Fruit fly (Drosophila melanogaster) whole organism, pupa: ENCODE data around the gene Or33a.

Experiments used
- CG10348 ChIP-seq: fragments of 200-800 bp; sonication (Bioruptor generic); IDR thresholded peaks from 2 replicates; pipeline ENCODE4 v1.3.6; 2022; ENCODE audit warnings: missing biosample characterization, missing genetic modification characterization
- CG12605 ChIP-seq: fragments of 200-800 bp; sonication (Bioruptor generic); IDR thresholded peaks from 2 replicates; pipeline ENCODE4 v1.3.6; 2022; ENCODE audit warnings: missing biosample characterization, missing genetic modification characterization
- CG13204 ChIP-seq: fragments of 200-800 bp; sonication (Bioruptor generic); optimal IDR thresholded peaks from 2 replicates; lab custom pipeline; 2018; ENCODE audit warnings: missing biosample characterization, mild to moderate bottlenecking, missing genetic modification characterization, moderate library complexity
- CG14655 ChIP-seq: fragments of 200-800 bp; sonication (Bioruptor generic); optimal IDR thresholded peaks from 3 replicates; lab custom pipeline; 2017; ENCODE audit warnings: mild to moderate bottlenecking, missing biosample characterization, missing genetic modification reagents, missing genetic modification characterization
- CG15710 ChIP-seq: fragments of 200-800 bp; sonication (Bioruptor generic); optimal IDR thresholded peaks from 2 replicates; lab custom pipeline; 2018; ENCODE audit warnings: missing biosample characterization, mild to moderate bottlenecking, missing genetic modification characterization, moderate library complexity
- CG17806 ChIP-seq: fragments of 200-800 bp; sonication (Bioruptor generic); optimal IDR thresholded peaks from 2 replicates; lab custom pipeline; 2018; ENCODE audit warnings: missing biosample characterization, mild to moderate bottlenecking, missing genetic modification characterization, moderate library complexity
- CG32121 ChIP-seq: fragments of 200-800 bp; sonication (Bioruptor generic); IDR thresholded peaks from 2 replicates; pipeline ENCODE4 v1.3.6; 2022; ENCODE audit warnings: missing biosample characterization, missing genetic modification characterization
- CG34367 ChIP-seq: fragments of 200-800 bp; sonication (Bioruptor generic); optimal IDR thresholded peaks from 2 replicates; lab custom pipeline; 2018; ENCODE audit warnings: missing biosample characterization, mild to moderate bottlenecking, missing genetic modification characterization
- CG4496 ChIP-seq: fragments of 200-800 bp; sonication (Bioruptor generic); IDR thresholded peaks from 3 replicates; pipeline ENCODE4 v1.3.6; 2022; ENCODE audit warnings: missing biosample characterization, missing genetic modification characterization
- CG8159 ChIP-seq: fragments of 200-800 bp; sonication (Bioruptor generic); optimal IDR thresholded peaks from 3 replicates; lab custom pipeline; 2018; ENCODE audit warnings: missing biosample characterization, mild to moderate bottlenecking, missing genetic modification characterization, moderate library complexity
- CG8301 ChIP-seq: fragments of 200-800 bp; sonication (Bioruptor generic); optimal IDR thresholded peaks from 2 replicates; lab custom pipeline; 2018; ENCODE audit warnings: missing biosample characterization, mild to moderate bottlenecking, missing genetic modification characterization
- CG9948 ChIP-seq: fragments of 200-800 bp; sonication (Bioruptor generic); optimal IDR thresholded peaks from 2 replicates; lab custom pipeline; 2018; ENCODE audit warnings: missing biosample characterization, mild to moderate bottlenecking, missing genetic modification characterization, moderate library complexity
- D1 ChIP-seq: fragments of 200-800 bp; sonication (Bioruptor generic); optimal IDR thresholded peaks from 2 replicates; lab custom pipeline; 2018; ENCODE audit warnings: missing biosample characterization, mild to moderate bottlenecking, missing genetic modification characterization, moderate library complexity
- EcR ChIP-seq: fragments of 200-800 bp; sonication (Bioruptor generic); optimal IDR thresholded peaks from 3 replicates; lab custom pipeline; 2019; ENCODE audit warnings: missing biosample characterization, missing genetic modification characterization, mild to moderate bottlenecking, moderate library complexity, missing genetic modification reagents
- Ets98B ChIP-seq: fragments of 200-800 bp; sonication (Bioruptor generic); IDR thresholded peaks from 2 replicates; pipeline ENCODE4 v1.3.6; 2022; ENCODE audit warnings: missing biosample characterization, missing genetic modification characterization
- Pif1B ChIP-seq: fragments of 200-800 bp; sonication (Bioruptor generic); optimal IDR thresholded peaks from 3 replicates; lab custom pipeline; 2016; ENCODE audit warnings: missing biosample characterization, missing genetic modification characterization
- Snoo ChIP-seq: fragments of 200-800 bp; sonication (Bioruptor generic); optimal IDR thresholded peaks from 3 replicates; lab custom pipeline; 2017; ENCODE audit warnings: missing biosample characterization, mild to moderate bottlenecking, missing genetic modification characterization, inconsistent platforms
- fd96Ca ChIP-seq: fragments of 200-800 bp; sonication (Bioruptor generic); IDR thresholded peaks from 3 replicates; pipeline ENCODE4 v1.3.6; 2022; ENCODE audit warnings: missing biosample characterization, missing genetic modification characterization
- gl ChIP-seq: fragments of 200-800 bp; sonication (Bioruptor generic); optimal IDR thresholded peaks from 2 replicates; lab custom pipeline; 2018; ENCODE audit warnings: missing biosample characterization, mild to moderate bottlenecking, missing genetic modification characterization
- rn ChIP-seq: fragments of 200-800 bp; sonication (Bioruptor generic); IDR thresholded peaks from 2 replicates; pipeline ENCODE4 v1.3.6; 2022; ENCODE audit warnings: missing biosample characterization, missing genetic modification characterization

The Or33a gene

DNA sequence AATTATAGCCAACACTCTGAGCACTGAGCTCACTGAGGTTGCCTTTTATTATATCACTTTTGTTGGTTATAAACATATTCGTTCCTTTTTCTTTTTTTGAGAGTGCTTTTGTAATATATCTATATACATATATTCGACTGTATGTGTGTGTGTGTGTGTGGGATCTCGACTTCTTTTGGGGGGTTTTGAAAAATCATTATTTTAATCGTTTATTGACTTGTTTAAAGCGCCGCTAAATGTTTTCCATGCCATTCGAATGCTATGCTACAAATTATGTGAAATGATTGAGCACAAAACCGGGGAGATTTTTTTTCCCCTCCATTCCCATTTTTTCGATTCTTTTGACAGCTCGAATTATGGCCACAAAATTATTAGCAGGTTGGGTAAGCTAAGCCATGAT, 35.1 kb downstream of the Or33a start:
- TF ChIP-seq CG12605, result no peak
- no peak for TF ChIP-seq Pif1B (GFP tag; lab: Kevin White, UChicago)
- TF ChIP-seq fd96Ca, result no peak
- no peak for TF ChIP-seq D1 (tag; lab: Kevin White, UChicago)
- no peak for TF ChIP-seq EcR (GFP tag; lab: Kevin White, UChicago)
- TF ChIP-seq gl (tag; lab: Kevin White, UChicago), result no peak
- TF ChIP-seq CG34367 (tag; lab: Kevin White, UChicago), result no peak
- no peak for TF ChIP-seq CG15710 (tag; lab: Kevin White, UChicago)
- TF ChIP-seq Snoo, result no peak
- no peak for TF ChIP-seq Ets98B (GFP tag; lab: Robert Waterston, UW)
- no peak for TF ChIP-seq CG17806 (tag; lab: Kevin White, UChicago)
- TF ChIP-seq rn, result no peak
- TF ChIP-seq CG9948, result no peak
- no peak for TF ChIP-seq CG32121
- no peak for TF ChIP-seq CG10348 (GFP tag; lab: Robert Waterston, UW)
- no peak for TF ChIP-seq CG4496 (GFP tag; lab: Robert Waterston, UW)
- no peak for TF ChIP-seq CG13204 (GFP tag; lab: Kevin White, UChicago)
- TF ChIP-seq CG8301, result no peak

DNA sequence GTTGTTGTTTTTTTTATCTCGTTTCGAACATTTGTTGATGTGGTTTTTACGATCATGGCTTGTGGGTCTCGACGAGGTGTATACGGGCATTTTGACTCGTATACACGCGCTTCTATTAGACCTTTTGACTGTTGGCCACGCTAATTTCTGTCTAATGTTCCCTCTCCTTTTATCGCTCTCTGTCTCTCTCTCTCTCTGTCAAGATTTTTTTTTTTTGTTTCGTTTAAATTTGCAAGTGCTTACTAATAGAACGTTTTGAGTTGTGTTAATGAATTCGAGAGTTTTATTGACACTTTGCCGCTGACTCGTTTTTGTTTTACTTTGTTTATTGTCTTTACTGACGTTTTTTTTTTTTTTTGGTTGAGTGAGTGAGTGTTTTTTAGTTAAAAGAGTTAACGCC, 36.0 kb downstream of the Or33a start:
- TF ChIP-seq CG34367 (tag; lab: Kevin White, UChicago), result no peak

- TF ChIP-seq CG13204 (GFP tag; lab: Kevin White, UChicago) (peak; percentile 64), CG14655 (GFP tag; lab: Kevin White, UChicago) (no peak), CG4496 (GFP tag; lab: Robert Waterston, UW) (peak; percentile 73; the same call in 2 of the 3 replicates), Ets98B (GFP tag; lab: Robert Waterston, UW) (peak; percentile 50; the same call in 1 of the 2 replicates), CG34367 (tag; lab: Kevin White, UChicago) (peak; percentile 7), EcR (GFP tag; lab: Kevin White, UChicago) (peak; percentile 67), CG17806 (tag; lab: Kevin White, UChicago) (no peak), CG15710 (tag; lab: Kevin White, UChicago) (no peak), CG10348 (GFP tag; lab: Robert Waterston, UW) (no peak), fd96Ca (0 out of 3 replicates have a peak, but pooled peaks have one; percentile 27), Snoo (peak; percentile 15)
These were observed 36.6 kb downstream of the Or33a start for dm6 chr2L:11970853-11971397.

DNA sequence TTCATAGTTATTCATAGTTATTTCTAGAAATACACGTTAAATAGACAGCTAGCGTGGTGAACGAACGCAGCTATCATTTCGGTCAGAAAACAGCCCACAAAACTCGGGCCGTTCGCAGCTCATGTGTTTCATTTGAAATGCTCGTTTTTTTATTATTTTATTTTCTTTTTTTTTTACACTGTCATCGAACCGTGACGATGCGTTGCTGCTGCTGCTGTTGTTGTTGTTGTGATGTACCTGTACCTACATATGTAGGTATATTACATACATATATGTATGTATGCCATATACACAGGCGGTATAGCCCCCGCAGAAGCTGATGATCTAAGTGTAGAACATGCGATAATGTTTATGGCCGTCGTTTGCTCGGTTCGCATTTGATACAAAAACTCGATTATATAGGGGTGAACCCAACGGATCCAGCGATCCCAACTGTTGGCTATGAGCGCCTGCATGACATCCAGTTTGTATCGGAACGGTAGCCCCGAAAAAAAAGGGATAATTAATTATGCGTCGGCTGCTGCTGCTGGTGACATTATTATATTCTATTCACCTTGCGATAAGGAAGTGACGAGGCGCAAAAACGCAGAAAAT, 38.9 kb downstream of the Or33a start:
- no peak for TF ChIP-seq CG15710 (tag; lab: Kevin White, UChicago)
- no peak for TF ChIP-seq CG12605
- TF ChIP-seq rn, result no peak
- no peak for TF ChIP-seq D1 (tag; lab: Kevin White, UChicago)
- TF ChIP-seq fd96Ca, result no peak
- no peak for TF ChIP-seq CG8301
- TF ChIP-seq CG4496 (GFP tag; lab: Robert Waterston, UW), result no peak
- no peak for TF ChIP-seq CG17806 (tag; lab: Kevin White, UChicago)
- TF ChIP-seq CG8159, result no peak
- TF ChIP-seq CG13204 (GFP tag; lab: Kevin White, UChicago), result no peak
- no peak for TF ChIP-seq gl (tag; lab: Kevin White, UChicago)
- TF ChIP-seq CG34367 (tag; lab: Kevin White, UChicago), result no peak
- TF ChIP-seq CG14655 (GFP tag; lab: Kevin White, UChicago), result no peak
- TF ChIP-seq Snoo, result no peak
- no peak for TF ChIP-seq Pif1B (GFP tag; lab: Kevin White, UChicago)

DNA sequence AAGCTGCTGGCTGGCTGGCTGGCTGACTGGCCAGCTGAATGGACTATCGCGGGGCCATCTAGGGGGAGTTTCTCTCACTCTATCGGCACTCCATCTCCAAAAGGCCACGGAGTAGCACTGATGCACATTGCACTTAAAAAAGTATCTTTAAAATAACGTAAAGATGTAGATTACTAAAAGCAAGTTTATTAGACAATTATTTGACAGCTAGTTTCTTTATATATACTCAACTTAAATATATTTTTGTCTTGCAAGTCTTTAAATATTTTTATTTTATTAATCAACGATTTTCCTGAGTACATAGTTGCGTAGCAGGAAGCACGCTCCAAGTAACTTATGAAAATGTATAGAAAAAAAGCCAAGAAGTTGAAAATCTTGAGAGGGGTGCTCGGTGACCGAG, 42.6 kb downstream of the Or33a start:
- TF ChIP-seq CG34367 (tag; lab: Kevin White, UChicago) (no peak), Pif1B (GFP tag; lab: Kevin White, UChicago) (no peak), CG14655 (GFP tag; lab: Kevin White, UChicago) (peak; percentile 50), CG8159 (no peak), fd96Ca (no peak), EcR (GFP tag; lab: Kevin White, UChicago) (no peak), CG8301 (peak; percentile 17), CG9948 (peak; percentile 12), Snoo (no peak), CG4496 (GFP tag; lab: Robert Waterston, UW) (no peak), CG10348 (GFP tag; lab: Robert Waterston, UW) (no peak)

DNA sequence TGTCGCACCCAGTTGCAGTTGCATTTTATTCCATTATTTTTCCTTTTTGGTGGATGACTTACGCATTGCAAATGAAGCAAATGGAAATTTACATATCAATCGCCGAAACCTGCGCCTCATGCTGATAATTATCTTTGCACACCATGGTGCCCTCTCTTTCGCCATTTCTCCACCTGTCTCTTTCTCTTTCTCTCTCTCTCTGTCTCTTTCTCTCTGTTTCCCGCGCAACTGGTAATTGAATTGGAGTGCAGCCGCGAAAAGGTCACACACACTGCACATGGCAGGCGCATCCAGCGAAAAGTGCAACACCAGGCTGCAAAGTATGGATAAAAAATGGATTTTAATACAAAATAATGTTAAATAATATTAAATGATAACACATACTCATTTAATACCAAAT, 43.4 kb downstream of the Or33a start:
- TF ChIP-seq CG15710 (tag; lab: Kevin White, UChicago), result no peak
- TF ChIP-seq CG10348 (GFP tag; lab: Robert Waterston, UW), result no peak
- TF ChIP-seq CG4496 (GFP tag; lab: Robert Waterston, UW), result 0 out of 3 replicates have a peak, but pooled peaks have one; percentile 20
- TF ChIP-seq CG34367 (tag; lab: Kevin White, UChicago), result no peak

DNA sequence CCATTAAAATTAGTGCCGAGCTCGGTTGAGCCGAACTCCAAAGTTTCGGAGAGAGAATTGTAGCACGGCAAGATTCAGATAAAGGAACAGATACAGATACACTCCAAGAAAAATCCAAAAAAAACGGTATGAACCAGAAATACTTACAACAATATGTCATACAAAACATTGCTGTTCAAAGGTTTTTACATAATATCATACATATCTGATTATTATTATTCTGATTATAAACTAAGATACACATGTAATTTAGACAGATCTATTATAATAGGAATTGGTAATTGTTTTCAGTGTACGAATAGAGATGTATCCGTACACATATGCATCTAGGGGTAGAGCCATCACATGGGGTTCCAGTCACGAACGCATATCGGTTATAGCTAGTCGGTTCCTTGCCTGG, 45.8 kb downstream of the Or33a start:
- no peak for TF ChIP-seq CG15710 (tag; lab: Kevin White, UChicago)
- peak; percentile 7 for TF ChIP-seq CG8159
- peak; percentile 9 for TF ChIP-seq CG9948
